Worm (Caenorhabditis elegans) whole organism, midembryonic: ENCODE data around the gene gst-44.
A peak's percentile ranks its signal among the peaks of the same experiment; 100 is the strongest.

Experiments used
- T22C8.4 ChIP-seq: fragments of 200-800 bp; sonication (Bioruptor generic); IDR thresholded peaks from 2 replicates; pipeline ENCODE4 v1.3.6; 2022; ENCODE audit warnings: missing genetic modification characterization, missing compliant biosample characterization
- cog-1 ChIP-seq: sonication (generic microtip); optimal IDR thresholded peaks from 2 replicates; lab custom pipeline; 2016; ENCODE audit warnings: missing genetic modification characterization, missing compliant biosample characterization
- flt-1 ChIP-seq: fragments of 200-800 bp; sonication (Bioruptor generic); IDR thresholded peaks from 2 replicates; pipeline ENCODE4 v1.3.6; 2022; ENCODE audit warnings: missing genetic modification characterization, missing compliant biosample characterization
- klf-2 ChIP-seq: fragments of 200-800 bp; sonication (Bioruptor generic); conservative IDR thresholded peaks from 2 replicates; pipeline ENCODE4 v1.3.6; 2022; ENCODE audit warnings: missing genetic modification reagents, missing genetic modification characterization, missing compliant biosample characterization
- med-1 ChIP-seq: sonication (generic microtip); optimal IDR thresholded peaks from 2 replicates; lab custom pipeline; 2017; ENCODE audit warnings: missing genetic modification characterization, mild to moderate bottlenecking, missing compliant biosample characterization, antibody characterized with exemption, missing genetic modification reagents; ENCODE audit not compliant: insufficient read depth
- ref-1 ChIP-seq: fragments of 200-800 bp; sonication (Bioruptor generic); conservative IDR thresholded peaks from 2 replicates; pipeline ENCODE4 v1.3.6; 2022; ENCODE audit warnings: missing genetic modification reagents, missing genetic modification characterization, missing compliant biosample characterization
- tab-1 ChIP-seq: fragments of 200-800 bp; sonication (Bioruptor generic); IDR thresholded peaks from 2 replicates; pipeline ENCODE4 v1.3.6; 2022; ENCODE audit warnings: missing genetic modification characterization, missing compliant biosample characterization
- ztf-29 ChIP-seq: fragments of 200-800 bp; sonication (Bioruptor generic); IDR thresholded peaks from 2 replicates; pipeline ENCODE4 v1.3.6; 2022; ENCODE audit warnings: missing genetic modification reagents, missing genetic modification characterization, missing compliant biosample characterization

DNA sequence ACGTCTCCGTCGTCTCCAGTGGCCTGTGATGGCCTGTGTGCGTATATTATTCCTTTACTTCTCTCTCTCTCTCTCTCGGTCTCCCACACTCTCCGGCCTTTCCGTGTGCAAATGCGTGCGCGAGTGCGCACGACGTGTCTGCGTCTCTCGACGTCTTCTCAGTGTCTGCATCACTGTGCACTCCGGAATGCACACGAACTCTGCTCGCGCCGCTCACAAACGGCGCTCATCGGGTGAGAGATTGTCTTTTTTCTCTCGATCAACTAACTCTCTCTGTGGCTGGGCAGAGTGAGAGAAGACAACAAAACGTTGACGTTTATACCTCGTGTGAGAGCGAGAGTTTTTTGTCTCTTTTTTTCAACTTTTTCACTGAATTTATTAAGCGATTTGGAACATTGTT lies 34.8 kb upstream of the gst-44 start:
- TF ChIP-seq T22C8.4 (GFP tag; lab: Robert Waterston, UW) (no peak), flt-1 (GFP tag; lab: Robert Waterston, UW) (peak; percentile 79), cog-1 (peak; percentile 71), tab-1 (GFP tag; lab: Robert Waterston, UW) (no peak), ztf-29 (GFP tag; lab: Robert Waterston, UW) (no peak), ref-1 (GFP tag; lab: Robert Waterston, UW) (no peak), med-1 (GFP tag; lab: Kevin White, UChicago) (no peak), klf-2 (GFP tag; lab: Robert Waterston, UW) (no peak)
